Fruit fly (Drosophila melanogaster) whole organism, embryonic: ENCODE measurements around the gene CG42814.

Source experiments
- Antp ChIP-seq: fragments of 200-800 bp; sonication (Bioruptor generic); optimal IDR thresholded peaks from 3 replicates; lab custom pipeline; 2016; ENCODE audit warnings: missing biosample characterization, missing genetic modification characterization
- Atf-2 ChIP-seq: fragments of 200-800 bp; sonication (Bioruptor generic); optimal IDR thresholded peaks from 2 replicates; lab custom pipeline; 2016; ENCODE audit warnings: missing biosample characterization, missing genetic modification characterization
- BtbVII ChIP-seq: fragments of 200-800 bp; sonication (Bioruptor generic); optimal IDR thresholded peaks from 3 replicates; lab custom pipeline; 2017; ENCODE audit warnings: missing biosample characterization, mild to moderate bottlenecking, missing genetic modification characterization
- CG10366 ChIP-seq: fragments of 200-800 bp; sonication (Bioruptor generic); IDR thresholded peaks from 2 replicates; pipeline ENCODE4 v1.3.6; 2022; ENCODE audit warnings: missing biosample characterization, missing genetic modification characterization
- CG12769 ChIP-seq: fragments of 200-800 bp; sonication (Bioruptor generic); optimal IDR thresholded peaks from 2 replicates; lab custom pipeline; 2019; ENCODE audit warnings: missing biosample characterization, mild to moderate bottlenecking, missing genetic modification characterization, moderate library complexity
- CG15479 ChIP-seq: fragments of 200-800 bp; sonication (Bioruptor generic); optimal IDR thresholded peaks from 3 replicates; lab custom pipeline; 2019; ENCODE audit warnings: missing biosample characterization, mild to moderate bottlenecking, missing genetic modification characterization, moderate library complexity
- CG15696 ChIP-seq: fragments of 200-800 bp; sonication (Bioruptor generic); optimal IDR thresholded peaks from 2 replicates; lab custom pipeline; 2019; ENCODE audit warnings: missing biosample characterization, mild to moderate bottlenecking, missing genetic modification characterization, moderate library complexity
- CG1602 ChIP-seq: fragments of 200-800 bp; sonication (Bioruptor generic); optimal IDR thresholded peaks from 3 replicates; lab custom pipeline; 2016; ENCODE audit warnings: missing biosample characterization, missing genetic modification characterization
- CG17361 ChIP-seq: fragments of 200-800 bp; sonication (Bioruptor generic); IDR thresholded peaks from 3 replicates; pipeline ENCODE4 v1.3.6; 2022; ENCODE audit warnings: missing biosample characterization, missing genetic modification characterization
- CG17385 ChIP-seq: fragments of 200-800 bp; sonication (Bioruptor generic); optimal IDR thresholded peaks from 3 replicates; lab custom pipeline; 2018; ENCODE audit warnings: missing biosample characterization, mild to moderate bottlenecking, missing genetic modification characterization
- CG2120 ChIP-seq: fragments of 200-800 bp; sonication (Bioruptor generic); optimal IDR thresholded peaks from 3 replicates; lab custom pipeline; 2016; ENCODE audit warnings: missing biosample characterization, missing genetic modification characterization
- CG2129 ChIP-seq: fragments of 200-800 bp; sonication (Bioruptor generic); IDR thresholded peaks from 2 replicates; pipeline ENCODE4 v1.3.6; 2022; ENCODE audit warnings: missing biosample characterization, missing genetic modification characterization; ENCODE audit not compliant: partially characterized antibody
- CG2199 ChIP-seq: fragments of 200-800 bp; sonication (Bioruptor generic); IDR thresholded peaks from 3 replicates; pipeline ENCODE4 v1.3.6; 2022; ENCODE audit warnings: missing biosample characterization, missing genetic modification characterization
- CG31224 ChIP-seq: fragments of 200-800 bp; sonication (Bioruptor generic); IDR thresholded peaks from 2 replicates; pipeline ENCODE4 v1.3.6; 2022; ENCODE audit warnings: missing biosample characterization, missing genetic modification characterization
- CG34422 ChIP-seq: fragments of 200-800 bp; sonication (Bioruptor generic); IDR thresholded peaks from 3 replicates; pipeline ENCODE4 v1.3.6; 2022; ENCODE audit warnings: missing biosample characterization, missing genetic modification characterization
- CG3847 ChIP-seq: fragments of 200-800 bp; sonication (Bioruptor generic); IDR thresholded peaks from 2 replicates; pipeline ENCODE4 v1.3.6; 2022; ENCODE audit warnings: missing biosample characterization, missing genetic modification characterization
- CG4360 ChIP-seq: fragments of 200-800 bp; sonication (Bioruptor generic); IDR thresholded peaks from 2 replicates; pipeline ENCODE4 v1.3.6; 2022; ENCODE audit warnings: missing biosample characterization, missing genetic modification characterization
- CG6813 ChIP-seq: fragments of 200-800 bp; sonication (Bioruptor generic); optimal IDR thresholded peaks from 2 replicates; lab custom pipeline; 2017; ENCODE audit warnings: missing biosample characterization, missing genetic modification characterization, mild to moderate bottlenecking, moderate library complexity, missing genetic modification reagents
- CG9215 ChIP-seq: fragments of 200-800 bp; sonication (Bioruptor generic); IDR thresholded peaks from 2 replicates; pipeline ENCODE4 v1.3.6; 2022; ENCODE audit warnings: missing biosample characterization, missing genetic modification characterization
- Deaf1 ChIP-seq: fragments of 200-800 bp; optimal IDR thresholded peaks from 3 replicates; lab custom pipeline; 2019; ENCODE audit warnings: missing biosample characterization, mild to moderate bottlenecking, missing genetic modification characterization, moderate library complexity
- HmgD ChIP-seq: fragments of 200-800 bp; sonication (Bioruptor generic); optimal IDR thresholded peaks from 3 replicates; lab custom pipeline; 2016; ENCODE audit warnings: missing biosample characterization, missing genetic modification characterization
- Hr39 ChIP-seq: fragments of >200 bp; optimal IDR thresholded peaks from 2 replicates; lab custom pipeline; 2017
- Hr51 ChIP-seq, 2 experiments: fragments of 200-800 bp; sonication (Bioruptor generic); optimal IDR thresholded peaks; 2 replicates in 1 of 2; 3 replicates in 1 of 2; lab custom pipeline; 2016 to 2018; ENCODE audit warnings: missing biosample characterization in 2 of 2, missing genetic modification characterization in 2 of 2, mild to moderate bottlenecking in 1 of 2, moderate library complexity in 1 of 2
- Hsf ChIP-seq: fragments of 200-800 bp; sonication (Bioruptor generic); optimal IDR thresholded peaks from 3 replicates; lab custom pipeline; 2016; ENCODE audit warnings: missing biosample characterization, missing genetic modification characterization
- Lim3 ChIP-seq: fragments of 200-800 bp; sonication (Bioruptor generic); IDR thresholded peaks from 2 replicates; pipeline ENCODE4 v1.3.6; 2022; ENCODE audit warnings: missing biosample characterization, missing genetic modification characterization
- MBD-R2 ChIP-seq: fragments of 200-800 bp; sonication (Bioruptor generic); IDR thresholded peaks from 2 replicates; pipeline ENCODE4 v1.3.6; 2022; ENCODE audit warnings: missing biosample characterization, missing genetic modification characterization
- Mad ChIP-seq: fragments of 200-800 bp; sonication (Bioruptor generic); optimal IDR thresholded peaks from 2 replicates; lab custom pipeline; 2016; ENCODE audit warnings: missing biosample characterization, missing genetic modification characterization
- Med ChIP-seq: fragments of 200-800 bp; sonication (Bioruptor generic); peaks from one replicate; lab custom pipeline; 2016; ENCODE audit warnings: missing biosample characterization, missing genetic modification characterization, mild to moderate bottlenecking, inconsistent platforms, moderate library complexity
- Nf-YA ChIP-seq: fragments of 200-800 bp; sonication (Bioruptor generic); IDR thresholded peaks from 2 replicates; pipeline ENCODE4 v1.3.6; 2022; ENCODE audit warnings: missing biosample characterization, missing genetic modification characterization
- Pdp1 ChIP-seq, 2 experiments: fragments of 200-800 bp; sonication (Bioruptor generic); optimal IDR thresholded peaks; 3 replicates each; lab custom pipeline; 2016; ENCODE audit warnings: missing biosample characterization in 2 of 2, missing genetic modification characterization in 2 of 2, mild to moderate bottlenecking in 1 of 2, moderate library complexity in 1 of 2
- Ptx1 ChIP-seq: fragments of 200-800 bp; sonication (Bioruptor generic); IDR thresholded peaks from 2 replicates; pipeline ENCODE4 v1.3.6; 2022; ENCODE audit warnings: missing biosample characterization, missing genetic modification characterization
- Sin3A ChIP-seq: fragments of >200 bp; optimal IDR thresholded peaks from 2 replicates; lab custom pipeline; 2018
- Sry-β ChIP-seq: fragments of 200-800 bp; sonication (Bioruptor generic); optimal IDR thresholded peaks from 2 replicates; lab custom pipeline; 2018; ENCODE audit warnings: missing biosample characterization, mild to moderate bottlenecking, missing genetic modification characterization, moderate library complexity
- Xrp1 ChIP-seq: fragments of 200-800 bp; sonication (Bioruptor generic); IDR thresholded peaks from 2 replicates; pipeline ENCODE4 v1.3.6; 2022; ENCODE audit warnings: missing biosample characterization, missing genetic modification characterization
- cg ChIP-seq: fragments of 200-800 bp; sonication (Bioruptor generic); optimal IDR thresholded peaks from 3 replicates; lab custom pipeline; 2019; ENCODE audit warnings: missing biosample characterization, mild to moderate bottlenecking, missing genetic modification characterization, moderate library complexity
- chinmo ChIP-seq: fragments of 200-800 bp; sonication (Bioruptor generic); IDR thresholded peaks from 4 replicates; pipeline ENCODE4 v1.3.6; 2022; ENCODE audit warnings: missing biosample characterization, missing genetic modification characterization; ENCODE audit not compliant: partially characterized antibody
- crol ChIP-seq: fragments of 200-800 bp; sonication (Bioruptor generic); IDR thresholded peaks from 2 replicates; pipeline ENCODE4 v1.3.6; 2022; ENCODE audit warnings: missing biosample characterization, missing genetic modification characterization
- fu2 ChIP-seq: fragments of 200-800 bp; sonication (Bioruptor generic); optimal IDR thresholded peaks from 2 replicates; lab custom pipeline; 2016; ENCODE audit warnings: missing biosample characterization, missing genetic modification characterization
- gcm ChIP-seq: fragments of 200-800 bp; sonication (Bioruptor generic); optimal IDR thresholded peaks from 2 replicates; lab custom pipeline; 2019; ENCODE audit warnings: missing biosample characterization, mild to moderate bottlenecking, missing genetic modification characterization, moderate library complexity
- jigr1 ChIP-seq: fragments of 200-800 bp; sonication (Bioruptor generic); IDR thresholded peaks from 3 replicates; pipeline ENCODE4 v1.3.6; 2022; ENCODE audit warnings: missing biosample characterization, missing genetic modification characterization
- nom ChIP-seq: fragments of 200-800 bp; sonication (Bioruptor generic); optimal IDR thresholded peaks from 2 replicates; lab custom pipeline; 2017; ENCODE audit warnings: missing biosample characterization, missing genetic modification characterization, mild to moderate bottlenecking, moderate library complexity, missing genetic modification reagents
- sug ChIP-seq: fragments of 200-800 bp; optimal IDR thresholded peaks from 2 replicates; lab custom pipeline; 2019; ENCODE audit warnings: missing biosample characterization, mild to moderate bottlenecking, missing genetic modification characterization, moderate library complexity
- tap ChIP-seq: fragments of 200-800 bp; optimal IDR thresholded peaks from 3 replicates; lab custom pipeline; 2019; ENCODE audit warnings: missing biosample characterization, mild to moderate bottlenecking, missing genetic modification characterization, moderate library complexity
- tgo ChIP-seq: fragments of 200-800 bp; sonication (Bioruptor generic); IDR thresholded peaks from 3 replicates; pipeline ENCODE4 v1.3.6; 2022; ENCODE audit warnings: missing biosample characterization, missing genetic modification characterization
- twi ChIP-seq: fragments of 200-800 bp; optimal IDR thresholded peaks from 2 replicates; lab custom pipeline; 2019; ENCODE audit warnings: missing biosample characterization, mild to moderate bottlenecking, missing genetic modification characterization, moderate library complexity

The CG42814 gene

dm6 chr3R:27272233-27272632 lies 43.0 kb upstream of the CG42814 start (continued):
- TF ChIP-seq HmgD (GFP tag; lab: Kevin White, UChicago) (no peak), tap (tag; lab: Kevin White, UChicago) (no peak), CG9215 (GFP tag; lab: Robert Waterston, UW) (no peak), fu2 (GFP tag; lab: Kevin White, UChicago) (no peak), CG10366 (GFP tag; lab: Robert Waterston, UW) (no peak), Ptx1 (GFP tag; lab: Robert Waterston, UW) (no peak), Mad (GFP tag; lab: Kevin White, UChicago) (no peak), tgo (GFP tag; lab: Robert Waterston, UW) (no peak), Atf-2 (GFP tag; lab: Kevin White, UChicago) (no peak), CG2129 (GFP tag; lab: Robert Waterston, UW) (no peak), CG3847 (GFP tag; lab: Robert Waterston, UW) (no peak), Lim3 (GFP tag; lab: Robert Waterston, UW) (no peak), jigr1 (no peak), Hr51 (GFP tag; optimal IDR thresholded peaks at IDR 0.05; lab: Kevin White, UChicago) (no peak), CG17361 (GFP tag; lab: Robert Waterston, UW) (no peak), Nf-YA (no peak), Sry-β (GFP tag; lab: Kevin White, UChicago) (no peak), CG15479 (no peak), CG34422 (GFP tag; lab: Robert Waterston, UW) (no peak), BtbVII (GFP tag; lab: Kevin White, UChicago) (no peak), twi (tag; lab: Kevin White, UChicago) (no peak), CG6813 (no peak), Antp (GFP tag; lab: Kevin White, UChicago) (no peak), CG2120 (GFP tag; lab: Kevin White, UChicago) (no peak)

dm6 chr3R:27270379-27271266 lies 41.4 kb upstream of the CG42814 start:
- TF ChIP-seq cg (GFP tag; lab: Kevin White, UChicago) (peak; percentile 80), Sin3A (lab: Kevin White, UChicago) (no peak), CG4360 (GFP tag; lab: Robert Waterston, UW) (peak; percentile 65), nom (GFP tag; lab: Kevin White, UChicago) (peak; percentile 50), CG31224 (GFP tag; lab: Robert Waterston, UW) (no peak), CG15696 (tag; lab: Kevin White, UChicago) (no peak), sug (tag; lab: Kevin White, UChicago) (peak; percentile 17), chinmo (0 out of 4 replicates have a peak, but pooled peaks have one; percentile 29), CG17385 (GFP tag; lab: Kevin White, UChicago) (peak; percentile 25), Hr39 (lab: Kevin White, UChicago) (no peak), CG2199 (no peak), MBD-R2 (peak; percentile 5; the same call in 1 of the 2 replicates), Xrp1 (no peak), CG12769 (tag; lab: Kevin White, UChicago) (peak; percentile 15), CG1602 (no peak), crol (peak; percentile 56), Med (GFP tag; lab: Kevin White, UChicago) (peak; percentile 31), Pdp1 (GFP tag; optimal IDR thresholded peaks at IDR 0.05; lab: Kevin White, UChicago) (peak in 1 of 2 experiments; percentile 68), Deaf1 (tag; lab: Kevin White, UChicago) (peak; percentile 62), Hsf (GFP tag; lab: Kevin White, UChicago) (no peak), gcm (peak; percentile 18)
